Worm (Caenorhabditis elegans) whole organism, midembryonic: Measurements from ENCODE around the gene C10C5.7.

Experiments used
- T22C8.4 ChIP-seq: fragments of 200-800 bp; sonication (Bioruptor generic); IDR thresholded peaks from 2 replicates; pipeline ENCODE4 v1.3.6; 2022; ENCODE audit warnings: missing genetic modification characterization, missing compliant biosample characterization
- cog-1 ChIP-seq: sonication (generic microtip); optimal IDR thresholded peaks from 2 replicates; lab custom pipeline; 2016; ENCODE audit warnings: missing genetic modification characterization, missing compliant biosample characterization
- flt-1 ChIP-seq: fragments of 200-800 bp; sonication (Bioruptor generic); IDR thresholded peaks from 2 replicates; pipeline ENCODE4 v1.3.6; 2022; ENCODE audit warnings: missing genetic modification characterization, missing compliant biosample characterization
- klf-2 ChIP-seq: fragments of 200-800 bp; sonication (Bioruptor generic); conservative IDR thresholded peaks from 2 replicates; pipeline ENCODE4 v1.3.6; 2022; ENCODE audit warnings: missing genetic modification reagents, missing genetic modification characterization, missing compliant biosample characterization
- med-1 ChIP-seq: sonication (generic microtip); optimal IDR thresholded peaks from 2 replicates; lab custom pipeline; 2017; ENCODE audit warnings: missing genetic modification characterization, mild to moderate bottlenecking, missing compliant biosample characterization, antibody characterized with exemption, missing genetic modification reagents; ENCODE audit not compliant: insufficient read depth
- ref-1 ChIP-seq: fragments of 200-800 bp; sonication (Bioruptor generic); conservative IDR thresholded peaks from 2 replicates; pipeline ENCODE4 v1.3.6; 2022; ENCODE audit warnings: missing genetic modification reagents, missing genetic modification characterization, missing compliant biosample characterization
- tab-1 ChIP-seq: fragments of 200-800 bp; sonication (Bioruptor generic); IDR thresholded peaks from 2 replicates; pipeline ENCODE4 v1.3.6; 2022; ENCODE audit warnings: missing genetic modification characterization, missing compliant biosample characterization
- ztf-23 ChIP-seq: fragments of 200-800 bp; sonication (Bioruptor generic); IDR thresholded peaks from 2 replicates; pipeline ENCODE4 v1.3.6; 2022; ENCODE audit warnings: missing genetic modification reagents, missing genetic modification characterization, missing compliant biosample characterization
- ztf-29 ChIP-seq: fragments of 200-800 bp; sonication (Bioruptor generic); IDR thresholded peaks from 2 replicates; pipeline ENCODE4 v1.3.6; 2022; ENCODE audit warnings: missing genetic modification reagents, missing genetic modification characterization, missing compliant biosample characterization

Gene C10C5.7

ce11 chrIV:9384826-9385225 is at the start of gene C10C5.7:
Gene C10C5.7 (plus strand): TSS chrIV:9385126.
- TF ChIP-seq klf-2 (GFP tag; lab: Robert Waterston, UW) (no peak), tab-1 (GFP tag; lab: Robert Waterston, UW) (no peak), ref-1 (no peak), ztf-23 (GFP tag; lab: Robert Waterston, UW) (no peak), T22C8.4 (GFP tag; lab: Robert Waterston, UW) (no peak), med-1 (GFP tag; lab: Kevin White, UChicago) (no peak), ztf-29 (GFP tag; lab: Robert Waterston, UW) (no peak), cog-1 (tag; lab: Kevin White, UChicago) (no peak), flt-1 (GFP tag; lab: Robert Waterston, UW) (no peak)

ce11 chrIV:9335552-9336251 is 49.2 kb upstream of the C10C5.7 start, which contains the start of the genes coa-4 and T20D3.14:
Gene coa-4 (minus strand): TSS chrIV:9335602.
Gene T20D3.14 (minus strand): TSS chrIV:9335909.
- TF ChIP-seq ztf-23 (GFP tag; lab: Robert Waterston, UW) (no peak), klf-2 (GFP tag; lab: Robert Waterston, UW) (no peak), ztf-29 (GFP tag; lab: Robert Waterston, UW) (no peak), ref-1 (no peak), med-1 (GFP tag; lab: Kevin White, UChicago) (no peak), tab-1 (GFP tag; lab: Robert Waterston, UW) (no peak)

- TF ChIP-seq ztf-23 (GFP tag; lab: Robert Waterston, UW) (no peak), tab-1 (GFP tag; lab: Robert Waterston, UW) (no peak), ztf-29 (GFP tag; lab: Robert Waterston, UW) (no peak), ref-1 (no peak), cog-1 (tag; lab: Kevin White, UChicago) (no peak), T22C8.4 (GFP tag; lab: Robert Waterston, UW) (no peak), med-1 (GFP tag; lab: Kevin White, UChicago) (no peak), klf-2 (GFP tag; lab: Robert Waterston, UW) (no peak), flt-1 (GFP tag; lab: Robert Waterston, UW) (no peak)
These were observed 48.3 kb upstream of the C10C5.7 start, which contains the start of gene T20D3.5 for ce11 chrIV:9336538-9337090. Gene T20D3.5 (plus strand): TSS chrIV:9337040.

ce11 chrIV:9339205-9339604 is 45.7 kb upstream of the C10C5.7 start, which contains the start of gene T20D3.6:
Gene T20D3.6 (minus strand): TSS chrIV:9339305.
- TF ChIP-seq cog-1 (tag; lab: Kevin White, UChicago), result no peak
- TF ChIP-seq T22C8.4 (GFP tag; lab: Robert Waterston, UW), result no peak
- no peak for TF ChIP-seq ref-1
- TF ChIP-seq tab-1 (GFP tag; lab: Robert Waterston, UW), result no peak
- no peak for TF ChIP-seq klf-2 (GFP tag; lab: Robert Waterston, UW)
- TF ChIP-seq flt-1 (GFP tag; lab: Robert Waterston, UW), result no peak
- no peak for TF ChIP-seq ztf-29 (GFP tag; lab: Robert Waterston, UW)
- no peak for TF ChIP-seq med-1 (GFP tag; lab: Kevin White, UChicago)
- no peak for TF ChIP-seq ztf-23 (GFP tag; lab: Robert Waterston, UW)

ce11 chrIV:9341591-9341990 is 43.3 kb upstream of the C10C5.7 start, which contains the start of gene vps-26:
Gene vps-26 (minus strand): TSS chrIV:9341790.
- no peak for TF ChIP-seq ref-1
- TF ChIP-seq klf-2 (GFP tag; lab: Robert Waterston, UW), result no peak
- no peak for TF ChIP-seq ztf-29 (GFP tag; lab: Robert Waterston, UW)
- TF ChIP-seq ztf-23 (GFP tag; lab: Robert Waterston, UW), result no peak
- TF ChIP-seq flt-1 (GFP tag; lab: Robert Waterston, UW), result no peak
- TF ChIP-seq med-1 (GFP tag; lab: Kevin White, UChicago), result no peak
- TF ChIP-seq T22C8.4 (GFP tag; lab: Robert Waterston, UW), result no peak
- TF ChIP-seq tab-1 (GFP tag; lab: Robert Waterston, UW), result no peak
- TF ChIP-seq cog-1 (tag; lab: Kevin White, UChicago), result no peak

ce11 chrIV:9343102-9343599 is 41.8 kb upstream of the C10C5.7 start, which contains the start of gene pigc-1:
Gene pigc-1 (minus strand): TSS chrIV:9343152.
- TF ChIP-seq T22C8.4 (GFP tag; lab: Robert Waterston, UW), result no peak

- TF ChIP-seq ztf-23 (GFP tag; lab: Robert Waterston, UW), result no peak
- TF ChIP-seq klf-2 (GFP tag; lab: Robert Waterston, UW), result no peak
- no peak for TF ChIP-seq ztf-29 (GFP tag; lab: Robert Waterston, UW)
- no peak for TF ChIP-seq T22C8.4 (GFP tag; lab: Robert Waterston, UW)
- no peak for TF ChIP-seq ref-1
- TF ChIP-seq tab-1 (GFP tag; lab: Robert Waterston, UW), result no peak
- TF ChIP-seq cog-1 (tag; lab: Kevin White, UChicago), result no peak
- TF ChIP-seq flt-1 (GFP tag; lab: Robert Waterston, UW), result no peak
- no peak for TF ChIP-seq med-1 (GFP tag; lab: Kevin White, UChicago)
These were observed 31.2 kb upstream of the C10C5.7 start for ce11 chrIV:9353728-9354127.

- TF ChIP-seq T22C8.4 (GFP tag; lab: Robert Waterston, UW), result no peak
- TF ChIP-seq klf-2 (GFP tag; lab: Robert Waterston, UW), result no peak
- no peak for TF ChIP-seq ztf-23 (GFP tag; lab: Robert Waterston, UW)
- TF ChIP-seq ref-1, result no peak
- TF ChIP-seq tab-1 (GFP tag; lab: Robert Waterston, UW), result no peak
- TF ChIP-seq flt-1 (GFP tag; lab: Robert Waterston, UW), result no peak
- no peak for TF ChIP-seq ztf-29 (GFP tag; lab: Robert Waterston, UW)
- no peak for TF ChIP-seq med-1 (GFP tag; lab: Kevin White, UChicago)
- no peak for TF ChIP-seq cog-1 (tag; lab: Kevin White, UChicago)
These were observed 18.5 kb upstream of the C10C5.7 start, which contains the start of gene pezo-1 for ce11 chrIV:9366411-9366810. Gene pezo-1 (minus strand): TSS chrIV:9366511.
